Fruit fly (Drosophila melanogaster) whole organism, embryonic: ENCODE measurements around the gene retm.

Experiments
- Bgb ChIP-seq: fragments of 200-800 bp; sonication (Bioruptor generic); IDR thresholded peaks from 2 replicates; pipeline ENCODE4 v1.3.6; 2022; ENCODE audit warnings: missing biosample characterization, missing genetic modification characterization; ENCODE audit not compliant: partially characterized antibody
- CG10274 ChIP-seq: fragments of 200-800 bp; sonication (Bioruptor generic); optimal IDR thresholded peaks from 3 replicates; lab custom pipeline; 2017; ENCODE audit warnings: missing biosample characterization, mild to moderate bottlenecking, missing genetic modification characterization
- CG10321 ChIP-seq: fragments of 200-800 bp; sonication (Bioruptor generic); IDR thresholded peaks from 2 replicates; pipeline ENCODE4 v1.3.6; 2022; ENCODE audit warnings: missing biosample characterization, missing genetic modification characterization
- CG11247 ChIP-seq: fragments of 200-800 bp; sonication (Bioruptor generic); IDR thresholded peaks from 2 replicates; pipeline ENCODE4 v1.3.6; 2022; ENCODE audit warnings: missing biosample characterization, missing genetic modification characterization
- CG12155 ChIP-seq: fragments of 200-800 bp; sonication (Bioruptor generic); optimal IDR thresholded peaks from 3 replicates; lab custom pipeline; 2016; ENCODE audit warnings: missing biosample characterization, missing genetic modification characterization
- CG12769 ChIP-seq: fragments of 200-800 bp; sonication (Bioruptor generic); optimal IDR thresholded peaks from 2 replicates; lab custom pipeline; 2019; ENCODE audit warnings: missing biosample characterization, mild to moderate bottlenecking, missing genetic modification characterization, moderate library complexity
- CG13424 ChIP-seq: fragments of 200-800 bp; sonication (Bioruptor generic); optimal IDR thresholded peaks from 2 replicates; lab custom pipeline; 2019; ENCODE audit warnings: missing biosample characterization, mild to moderate bottlenecking, missing genetic modification characterization, moderate library complexity
- CG1529 ChIP-seq: fragments of 200-800 bp; sonication (Bioruptor generic); optimal IDR thresholded peaks from 3 replicates; lab custom pipeline; 2018; ENCODE audit warnings: missing biosample characterization, missing genetic modification characterization
- CG17361 ChIP-seq: fragments of 200-800 bp; sonication (Bioruptor generic); IDR thresholded peaks from 3 replicates; pipeline ENCODE4 v1.3.6; 2022; ENCODE audit warnings: missing biosample characterization, missing genetic modification characterization
- CG3163 ChIP-seq: fragments of 200-800 bp; sonication (Bioruptor generic); optimal IDR thresholded peaks from 3 replicates; lab custom pipeline; 2016; ENCODE audit warnings: missing biosample characterization, missing genetic modification characterization
- CG34376 ChIP-seq: fragments of 200-800 bp; sonication (Bioruptor generic); optimal IDR thresholded peaks from 2 replicates; lab custom pipeline; 2018; ENCODE audit warnings: missing biosample characterization, mild to moderate bottlenecking, missing genetic modification characterization
- CG3726 ChIP-seq: fragments of 200-800 bp; sonication (Bioruptor generic); IDR thresholded peaks from 3 replicates; pipeline ENCODE4, ENCODE4 v1.3.6; 2022; ENCODE audit warnings: missing biosample characterization, missing genetic modification characterization
- CG4282 ChIP-seq: fragments of 200-800 bp; sonication (Bioruptor generic); optimal IDR thresholded peaks from 2 replicates; lab custom pipeline; 2016; ENCODE audit warnings: missing biosample characterization, missing genetic modification characterization
- CG4854 ChIP-seq: fragments of 200-800 bp; sonication (Bioruptor generic); optimal IDR thresholded peaks from 2 replicates; lab custom pipeline; 2016; ENCODE audit warnings: missing biosample characterization, missing genetic modification characterization, inconsistent platforms
- CG5245 ChIP-seq: fragments of 200-800 bp; sonication (Bioruptor generic); optimal IDR thresholded peaks from 3 replicates; lab custom pipeline; 2016; ENCODE audit warnings: missing biosample characterization, missing genetic modification characterization
- CG8765 ChIP-seq: fragments of 200-800 bp; sonication (Bioruptor generic); IDR thresholded peaks from 2 replicates; pipeline ENCODE4 v1.3.6; 2022; ENCODE audit warnings: missing biosample characterization, missing genetic modification characterization
- CG8924 ChIP-seq: fragments of 200-800 bp; optimal IDR thresholded peaks from 3 replicates; lab custom pipeline; 2019; ENCODE audit warnings: missing biosample characterization, mild to moderate bottlenecking, missing genetic modification characterization, moderate library complexity
- Camta ChIP-seq: fragments of 200-800 bp; sonication (Bioruptor generic); optimal IDR thresholded peaks from 2 replicates; lab custom pipeline; 2016; ENCODE audit warnings: missing biosample characterization, missing genetic modification characterization
- Dref ChIP-seq: fragments of 200-800 bp; sonication (Bioruptor generic); IDR thresholded peaks from 2 replicates; pipeline ENCODE4 v1.3.6; 2022; ENCODE audit warnings: missing biosample characterization, missing genetic modification characterization
- E2f1 ChIP-seq: fragments of 200-800 bp; sonication (Bioruptor generic); IDR thresholded peaks from 2 replicates; pipeline ENCODE4 v1.3.6; 2022; ENCODE audit warnings: missing biosample characterization, missing genetic modification characterization
- Gsc ChIP-seq: fragments of 200-800 bp; sonication (Bioruptor generic); IDR thresholded peaks from 2 replicates; pipeline ENCODE4 v1.3.6; 2022; ENCODE audit warnings: missing biosample characterization, missing genetic modification characterization
- Lim3 ChIP-seq: fragments of 200-800 bp; sonication (Bioruptor generic); IDR thresholded peaks from 2 replicates; pipeline ENCODE4 v1.3.6; 2022; ENCODE audit warnings: missing biosample characterization, missing genetic modification characterization
- Max ChIP-seq: fragments of 200-800 bp; sonication (Bioruptor generic); optimal IDR thresholded peaks from 2 replicates; lab custom pipeline; 2016; ENCODE audit warnings: missing biosample characterization, mild to moderate bottlenecking, missing genetic modification characterization
- Nf-YA ChIP-seq: fragments of 200-800 bp; sonication (Bioruptor generic); IDR thresholded peaks from 2 replicates; pipeline ENCODE4 v1.3.6; 2022; ENCODE audit warnings: missing biosample characterization, missing genetic modification characterization
- NfI ChIP-seq: fragments of 200-800 bp; sonication (Bioruptor generic); optimal IDR thresholded peaks from 3 replicates; lab custom pipeline; 2018; ENCODE audit warnings: missing biosample characterization, mild to moderate bottlenecking, missing genetic modification characterization, moderate library complexity
- Oli ChIP-seq: fragments of 200-800 bp; sonication (Bioruptor generic); optimal IDR thresholded peaks from 2 replicates; lab custom pipeline; 2018; ENCODE audit warnings: missing biosample characterization, mild to moderate bottlenecking, missing genetic modification characterization, moderate library complexity
- PHDP ChIP-seq: fragments of 200-800 bp; sonication (Bioruptor generic); optimal IDR thresholded peaks from 3 replicates; lab custom pipeline; 2018; ENCODE audit warnings: missing biosample characterization, mild to moderate bottlenecking, missing genetic modification characterization, moderate library complexity
- Spps ChIP-seq: fragments of 200-800 bp; sonication (Bioruptor generic); optimal IDR thresholded peaks from 2 replicates; lab custom pipeline; 2018; ENCODE audit warnings: missing biosample characterization, mild to moderate bottlenecking, missing genetic modification characterization
- TFAM ChIP-seq: fragments of 200-800 bp; sonication (Bioruptor generic); optimal IDR thresholded peaks from 2 replicates; lab custom pipeline; 2017; ENCODE audit warnings: missing biosample characterization, missing genetic modification characterization, inconsistent platforms
- ap ChIP-seq: fragments of 200-800 bp; sonication (Bioruptor generic); IDR thresholded peaks from 2 replicates; pipeline ENCODE4 v1.3.6; 2022; ENCODE audit warnings: missing biosample characterization, missing genetic modification characterization
- ash1 ChIP-seq: fragments of 200-800 bp; sonication (Bioruptor generic); optimal IDR thresholded peaks from 2 replicates; lab custom pipeline; 2018; ENCODE audit warnings: missing biosample characterization, mild to moderate bottlenecking, missing genetic modification characterization
- chn ChIP-seq: fragments of 200-800 bp; sonication (Bioruptor generic); optimal IDR thresholded peaks from 2 replicates; lab custom pipeline; 2016; ENCODE audit warnings: missing biosample characterization, missing genetic modification characterization
- ci ChIP-seq: fragments of 200-800 bp; sonication (Bioruptor generic); IDR thresholded peaks from 3 replicates; pipeline ENCODE4 v1.3.6; 2022; ENCODE audit warnings: missing biosample characterization, missing genetic modification characterization
- gfzf ChIP-seq: fragments of 200-800 bp; sonication (Bioruptor generic); optimal IDR thresholded peaks from 2 replicates; lab custom pipeline; 2016; ENCODE audit warnings: missing biosample characterization, mild to moderate bottlenecking, missing genetic modification characterization, moderate library complexity
- gro ChIP-seq: fragments of 200-800 bp; sonication (Bioruptor generic); optimal IDR thresholded peaks from 2 replicates; lab custom pipeline; 2016; ENCODE audit warnings: missing biosample characterization, missing genetic modification characterization
- ham ChIP-seq: fragments of 200-800 bp; sonication (Bioruptor generic); IDR thresholded peaks from 2 replicates; pipeline ENCODE4 v1.3.6; 2022; ENCODE audit warnings: missing biosample characterization, missing genetic modification characterization
- her ChIP-seq: fragments of 200-800 bp; sonication (Bioruptor generic); optimal IDR thresholded peaks from 2 replicates; lab custom pipeline; 2016; ENCODE audit warnings: missing biosample characterization, missing genetic modification characterization
- knrl ChIP-seq: fragments of 200-800 bp; sonication (Bioruptor generic); IDR thresholded peaks from 3 replicates; pipeline ENCODE4 v1.3.6; 2022; ENCODE audit warnings: missing biosample characterization, missing genetic modification characterization; ENCODE audit not compliant: partially characterized antibody
- mirr ChIP-seq: fragments of 200-800 bp; sonication (Bioruptor generic); optimal IDR thresholded peaks from 3 replicates; lab custom pipeline; 2018; ENCODE audit warnings: missing biosample characterization, mild to moderate bottlenecking, missing genetic modification characterization
- mld ChIP-seq: fragments of 200-800 bp; sonication (Bioruptor generic); IDR thresholded peaks from 3 replicates; pipeline ENCODE4 v1.3.6; 2022; ENCODE audit warnings: missing biosample characterization, missing genetic modification characterization; ENCODE audit not compliant: partially characterized antibody
- row ChIP-seq: fragments of 200-800 bp; sonication (Bioruptor generic); IDR thresholded peaks from 3 replicates; pipeline ENCODE4 v1.3.6; 2022; ENCODE audit warnings: missing biosample characterization, missing genetic modification characterization
- salm ChIP-seq: fragments of 200-800 bp; sonication (Bioruptor generic); optimal IDR thresholded peaks from 2 replicates; lab custom pipeline; 2018; ENCODE audit warnings: missing biosample characterization, mild to moderate bottlenecking, missing genetic modification characterization
- slou ChIP-seq: fragments of 200-800 bp; sonication (Bioruptor generic); optimal IDR thresholded peaks from 3 replicates; lab custom pipeline; 2016; ENCODE audit warnings: missing biosample characterization, missing genetic modification characterization
- sna ChIP-seq: fragments of 200-800 bp; sonication (Bioruptor generic); IDR thresholded peaks from 2 replicates; pipeline ENCODE4 v1.3.6; 2022; ENCODE audit warnings: missing biosample characterization, missing genetic modification characterization; ENCODE audit not compliant: partially characterized antibody
- sqz ChIP-seq: fragments of 200-800 bp; sonication (Bioruptor generic); optimal IDR thresholded peaks from 3 replicates; lab custom pipeline; 2018; ENCODE audit warnings: missing biosample characterization, mild to moderate bottlenecking, missing genetic modification characterization
- trem ChIP-seq: fragments of 200-800 bp; optimal IDR thresholded peaks from 3 replicates; lab custom pipeline; 2019; ENCODE audit warnings: missing biosample characterization, mild to moderate bottlenecking, missing genetic modification characterization, moderate library complexity
- unc-4 ChIP-seq: fragments of 200-800 bp; sonication (Bioruptor generic); IDR thresholded peaks from 2 replicates; pipeline ENCODE4 v1.3.6; 2022; ENCODE audit warnings: missing biosample characterization, missing genetic modification characterization; ENCODE audit not compliant: partially characterized antibody
- vnd ChIP-seq: fragments of 200-800 bp; sonication (Bioruptor generic); IDR thresholded peaks from 3 replicates; pipeline ENCODE4 v1.3.6; 2022; ENCODE audit warnings: missing biosample characterization, missing genetic modification characterization; ENCODE audit not compliant: partially characterized antibody
- zen2 ChIP-seq: fragments of 200-800 bp; sonication (Bioruptor generic); IDR thresholded peaks from 3 replicates; pipeline ENCODE4 v1.3.6; 2022; ENCODE audit warnings: missing biosample characterization, missing genetic modification characterization; ENCODE audit not compliant: partially characterized antibody

The retm gene

DNA sequence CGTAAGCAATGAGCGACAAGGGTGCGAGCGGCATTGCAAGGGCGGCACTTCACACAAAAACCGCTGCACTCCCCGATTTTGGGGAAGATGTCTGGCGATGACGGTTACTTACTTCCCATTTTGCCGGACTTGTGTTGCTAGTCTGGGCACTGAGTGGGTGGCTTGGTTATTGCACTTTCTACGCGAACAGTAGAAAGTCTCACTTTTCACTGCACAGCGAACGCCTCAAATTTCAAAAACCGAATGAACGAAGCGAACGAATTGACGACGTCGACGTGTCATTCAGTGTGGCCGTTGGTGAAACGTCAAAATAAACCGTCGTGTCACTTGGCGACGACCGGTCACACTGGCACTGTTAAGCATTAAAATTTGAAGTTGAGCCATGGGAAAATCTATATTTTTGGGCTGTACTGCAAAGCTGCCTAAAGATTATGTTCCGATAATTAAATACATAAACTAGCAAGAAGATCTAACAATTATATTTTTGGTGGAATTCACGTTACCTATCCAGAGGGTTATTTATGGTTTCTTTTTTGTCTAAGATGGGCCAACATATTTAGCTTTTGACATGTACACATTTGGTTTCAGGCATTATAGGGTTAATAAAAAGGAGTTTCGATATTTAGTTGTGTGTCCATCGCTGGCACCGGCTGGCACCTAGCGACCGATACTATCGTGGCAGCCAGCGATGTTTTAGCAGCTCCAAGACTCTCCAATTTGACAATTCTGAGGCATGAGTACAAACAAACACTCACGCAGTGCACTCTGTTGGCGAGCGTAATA lies 24.7 kb upstream of the retm start, which contains the start of the genes Sec61alpha and Daxx (continued):
- TF ChIP-seq Max (GFP tag; lab: Kevin White, UChicago) = peak; percentile 46
- peak; percentile 83 for TF ChIP-seq CG11247 (GFP tag; lab: Robert Waterston, UW)
- TF ChIP-seq ash1 (GFP tag; lab: Kevin White, UChicago) = no peak
- TF ChIP-seq CG13424 = peak; percentile 87
- peak; percentile 98 for TF ChIP-seq sna (GFP tag; lab: Robert Waterston, UW)
- TF ChIP-seq Bgb (GFP tag; lab: Robert Waterston, UW) = peak; percentile 100
- TF ChIP-seq her (GFP tag; lab: Kevin White, UChicago) = peak; percentile 80
- peak; percentile 89 for TF ChIP-seq chn
- peak; percentile 83 for TF ChIP-seq CG17361 (GFP tag; lab: Robert Waterston, UW)
- TF ChIP-seq PHDP (tag; lab: Kevin White, UChicago) = peak; percentile 84
- TF ChIP-seq TFAM (GFP tag; lab: Kevin White, UChicago) = no peak
- TF ChIP-seq CG1529 (GFP tag; lab: Kevin White, UChicago) = peak; percentile 50
- peak; percentile 74; the same call in 2 of the 3 replicates for TF ChIP-seq CG3726 (GFP tag; lab: Robert Waterston, UW)
- TF ChIP-seq vnd (GFP tag; lab: Robert Waterston, UW) = peak; percentile 100
- peak; percentile 98 for TF ChIP-seq unc-4 (GFP tag; lab: Robert Waterston, UW)
- TF ChIP-seq Lim3 (GFP tag; lab: Robert Waterston, UW) = no peak
- peak; percentile 40 for TF ChIP-seq CG5245
- TF ChIP-seq CG3163 (GFP tag; lab: Kevin White, UChicago) = peak; percentile 73
- peak; percentile 67 for TF ChIP-seq Dref
- TF ChIP-seq CG34376 (GFP tag; lab: Kevin White, UChicago) = peak; percentile 63
- TF ChIP-seq Camta (GFP tag; lab: Kevin White, UChicago) = peak; percentile 74
- peak; percentile 89 for TF ChIP-seq slou (GFP tag; lab: Kevin White, UChicago)
- TF ChIP-seq trem (tag; lab: Kevin White, UChicago) = peak; percentile 74
- TF ChIP-seq E2f1 = peak; percentile 78
- TF ChIP-seq CG10321 = peak; percentile 46; the same call in 1 of the 2 replicates
- TF ChIP-seq gfzf = peak; percentile 93
- peak; percentile 59 for TF ChIP-seq CG10274 (GFP tag; lab: Kevin White, UChicago)
- no peak for TF ChIP-seq Gsc (GFP tag; lab: Robert Waterston, UW)
- TF ChIP-seq ham (GFP tag; lab: Robert Waterston, UW) = peak; percentile 74
- TF ChIP-seq Spps = peak; percentile 75
- peak; percentile 94 for TF ChIP-seq row (GFP tag; lab: Robert Waterston, UW)
- peak; percentile 64 for TF ChIP-seq CG4854
- peak; percentile 55 for TF ChIP-seq salm
- TF ChIP-seq CG12155 = peak; percentile 88
- peak; percentile 57; the same call in 1 of the 2 replicates for TF ChIP-seq ap
- peak; percentile 76 for TF ChIP-seq CG8924
- peak; percentile 56 for TF ChIP-seq CG12769 (tag; lab: Kevin White, UChicago)
- no peak for TF ChIP-seq sqz (GFP tag; lab: Kevin White, UChicago)
- TF ChIP-seq gro = peak; percentile 82
- TF ChIP-seq CG4282 (GFP tag; lab: Kevin White, UChicago) = peak; percentile 77
- TF ChIP-seq mirr = peak; percentile 36
- peak; percentile 100 for TF ChIP-seq knrl
- peak; percentile 71 for TF ChIP-seq CG8765
- peak; percentile 100 for TF ChIP-seq mld (GFP tag; lab: Robert Waterston, UW)
- TF ChIP-seq Nf-YA (GFP tag; lab: Robert Waterston, UW) = peak; percentile 68; the same call in 1 of the 2 replicates
- peak; percentile 79 for TF ChIP-seq ci (GFP tag; lab: Robert Waterston, UW)
- peak; percentile 99 for TF ChIP-seq zen2 (GFP tag; lab: Robert Waterston, UW)
- peak; percentile 78 for TF ChIP-seq Oli (tag; lab: Kevin White, UChicago)
- TF ChIP-seq NfI (GFP tag; lab: Kevin White, UChicago) = peak; percentile 82
